Fruit fly (Drosophila melanogaster): ENCODE data around the gene CG14989.

Gene CG14989

DNA sequence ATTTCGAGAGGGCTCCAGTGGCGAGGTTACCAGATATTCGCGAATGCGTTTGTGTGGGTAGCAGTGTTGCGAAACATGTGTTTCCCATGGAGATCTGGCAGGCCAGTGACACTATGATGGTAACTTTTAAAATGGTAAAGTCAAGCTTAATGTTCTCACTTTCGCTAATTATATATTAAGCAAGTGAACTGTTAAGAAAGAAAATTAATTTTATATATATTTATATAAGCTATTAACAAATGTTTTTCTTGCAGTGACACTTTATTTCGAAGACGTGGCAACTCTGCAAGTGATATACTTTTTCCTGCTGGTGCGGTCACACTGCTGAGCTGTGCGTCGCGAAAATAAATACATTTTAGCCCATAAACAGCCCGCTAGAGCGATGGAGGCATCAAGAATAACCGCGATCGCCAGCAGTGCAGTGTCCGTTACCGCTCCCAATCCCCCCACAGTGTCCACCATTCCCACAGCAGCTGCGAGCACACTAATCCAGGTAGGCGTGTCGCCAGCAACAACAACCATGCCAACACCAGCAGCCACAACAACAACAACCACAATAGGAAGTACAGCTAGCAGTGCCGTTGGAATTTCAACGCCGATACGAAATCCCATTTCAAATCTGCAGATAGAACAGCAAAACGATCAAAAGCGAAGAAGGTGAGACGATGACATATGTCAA, 47.0 kb upstream of the CG14989 start, which contains the start of the genes CG11593 and Rcd5 (continued):
- TF ChIP-seq D19B (GFP tag; optimal IDR thresholded peaks at IDR 0.05) (no peak), bab2 (GFP tag; optimal IDR thresholded peaks at IDR 0.05) (peak; percentile 42), tll (GFP tag; optimal IDR thresholded peaks at IDR 0.05) (peak in 1 of 2 experiments; percentile 11), CG13296 (GFP tag; optimal IDR thresholded peaks at IDR 0.05) (no peak), CG4360 (GFP tag; IDR thresholded peaks at IDR 0.05) (peak; percentile 100), Ptx1 (GFP tag; IDR thresholded peaks at IDR 0.05) (peak; percentile 91), onecut (GFP tag; IDR thresholded peaks at IDR 0.05) (no peak), Hand (GFP tag; optimal IDR thresholded peaks at IDR 0.05) (no peak), Ravus (GFP tag; IDR thresholded peaks at IDR 0.05) (peak; percentile 54), zf30C (GFP tag; optimal IDR thresholded peaks at IDR 0.05) (peak; percentile 10), vfl (GFP tag; optimal IDR thresholded peaks at IDR 0.05) (no peak), CG3407 (GFP tag; optimal IDR thresholded peaks at IDR 0.05) (peak; percentile 59), unpg (GFP tag; optimal IDR thresholded peaks at IDR 0.05) (no peak), Side (GFP tag; optimal IDR thresholded peaks at IDR 0.05) (no peak), usp (GFP tag; optimal IDR thresholded peaks at IDR 0.05) (no peak), CG31441 (GFP tag; IDR thresholded peaks at IDR 0.05) (no peak), Rfx (GFP tag; IDR thresholded peaks at IDR 0.05) (peak; percentile 89), CG12299 (tag; optimal IDR thresholded peaks at IDR 0.05) (no peak), fu2 (GFP tag; optimal IDR thresholded peaks at IDR 0.05) (no peak), caup (GFP tag; optimal IDR thresholded peaks at IDR 0.05; ENCODE audit: severe bottlenecking) (peak; percentile 64), gfzf (GFP tag; optimal IDR thresholded peaks at IDR 0.05) (peak; percentile 53), nom (GFP tag; optimal IDR thresholded peaks at IDR 0.05) (no peak), CG8089 (GFP tag; optimal IDR thresholded peaks at IDR 0.05) (no peak), vvl (GFP tag; IDR thresholded peaks at IDR 0.05) (peak; percentile 83), Nf-YA (GFP tag; IDR thresholded peaks at IDR 0.05) (peak; percentile 41; the same call in 1 of the 2 replicates), CG1647 (GFP tag; optimal IDR thresholded peaks at IDR 0.05) (peak; percentile 20), NK7.1 (GFP tag; optimal IDR thresholded peaks at IDR 0.05) (no peak), crp (GFP tag; optimal IDR thresholded peaks at IDR 0.05) (peak in 1 of 2 experiments; percentile 66), toy (GFP tag; IDR thresholded peaks at IDR 0.05) (peak; percentile 60; the same call in 1 of the 2 replicates), CG10462 (GFP tag; optimal IDR thresholded peaks at IDR 0.05) (no peak), CG2116 (GFP tag; optimal IDR thresholded peaks at IDR 0.05) (peak; percentile 70), CG7839 (tag; optimal IDR thresholded peaks at IDR 0.05) (no peak), CG4854 (GFP tag; optimal IDR thresholded peaks at IDR 0.05) (no peak), pfk (GFP tag; optimal IDR thresholded peaks at IDR 0.05) (no peak), crc (GFP tag; optimal IDR thresholded peaks at IDR 0.05) (no peak), grau (tag; optimal IDR thresholded peaks at IDR 0.05) (peak; percentile 71), Fer2 (tag; optimal IDR thresholded peaks at IDR 0.05) (peak; percentile 24), gce (GFP tag; IDR thresholded peaks at IDR 0.05) (no peak), sob (GFP tag; IDR thresholded peaks at IDR 0.05) (peak; percentile 86), da (GFP tag; optimal IDR thresholded peaks at IDR 0.05) (no peak), klu (GFP tag; IDR thresholded peaks at IDR 0.05) (peak; percentile 54; the same call in 1 of the 2 replicates), CG12391 (tag; optimal IDR thresholded peaks at IDR 0.05) (no peak), CG7963 (GFP tag; IDR thresholded peaks at IDR 0.05; ENCODE audit: partially characterized antibody) (no peak), CG8359 (GFP tag; optimal IDR thresholded peaks at IDR 0.05; ENCODE audit: borderline replicate concordance) (no peak), CG10274 (GFP tag; optimal IDR thresholded peaks at IDR 0.05) (no peak), zfh2 (GFP tag; optimal IDR thresholded peaks at IDR 0.05) (peak; percentile 45), E2f1 (GFP tag; IDR thresholded peaks at IDR 0.05) (peak; percentile 83), fd102C (GFP tag; optimal IDR thresholded peaks at IDR 0.05) (no peak), D (optimal IDR thresholded peaks at IDR 0.05) (no peak), D (GFP tag; optimal IDR thresholded peaks at IDR 0.05) (no peak)

All from whole organism, embryonic.